Fruit fly (Drosophila melanogaster): ENCODE measurements around the gene Cul2.

dm6 chr2L:21677480-21677930 lies 19.0 kb downstream of the Cul2 start, which contains the start of gene CG2225:
- TF ChIP-seq CG8478 (optimal IDR thresholded peaks at IDR 0.05) (no peak), usp (GFP tag; optimal IDR thresholded peaks at IDR 0.05) (no peak), psq (optimal IDR thresholded peaks at IDR 0.05) (no peak), Dll (optimal IDR thresholded peaks at IDR 0.05) (no peak)
